Worm (Caenorhabditis elegans): ENCODE measurements around the gene C31C9.6.
A peak's percentile ranks its signal among the peaks of the same experiment; 100 is the strongest.

DNA sequence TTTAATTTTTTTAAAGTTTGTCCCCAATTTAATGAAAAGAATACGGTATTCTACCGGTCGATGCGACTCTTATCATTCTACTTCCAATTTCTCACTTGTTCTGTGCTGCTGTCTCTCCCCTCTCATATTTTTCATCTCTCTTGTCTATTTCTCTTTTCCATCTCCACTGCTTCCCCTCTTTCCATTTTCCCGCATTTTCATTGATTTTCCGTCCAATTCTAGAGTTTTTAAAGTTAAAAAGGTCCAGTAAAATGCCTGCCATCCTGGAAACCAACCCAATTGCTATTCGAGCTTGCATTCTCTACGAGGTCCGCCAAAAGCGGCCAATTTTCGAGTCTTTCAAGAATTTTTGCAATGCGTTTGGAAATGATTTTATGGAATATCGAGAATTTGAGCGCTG is 20.6 kb downstream of the C31C9.6 start, which contains the start of gene fbxa-167:
- no peak for TF ChIP-seq syd-9 (tag; optimal IDR thresholded peaks at IDR 0.05)
- no peak for TF ChIP-seq fkh-10 (GFP tag; optimal IDR thresholded peaks at IDR 0.05)
- TF ChIP-seq ceh-31 (tag; optimal IDR thresholded peaks at IDR 0.05), result peak; percentile 13
- TF ChIP-seq sox-4 (tag; optimal IDR thresholded peaks at IDR 0.05), result no peak

Data from whole organism, late embryonic.